Worm (Caenorhabditis elegans) whole organism, L4 larva: ENCODE results near the gene F08D12.15.

Experiments
- F49E8.2 ChIP-seq: sonication (generic microtip); optimal IDR thresholded peaks from 2 replicates; lab custom pipeline; 2016; ENCODE audit warnings: missing compliant biosample characterization, mild to moderate bottlenecking, missing genetic modification characterization, borderline replicate concordance
- Y105C5A.15 ChIP-seq: fragments of 200-800 bp; sonication (Bioruptor generic); IDR thresholded peaks from 2 replicates; pipeline ENCODE4 v1.3.6; 2022; ENCODE audit warnings: missing genetic modification characterization, missing compliant biosample characterization
- ZK337.2 ChIP-seq: fragments of 200-800 bp; sonication (Bioruptor generic); IDR thresholded peaks from 2 replicates; pipeline ENCODE4 v1.3.6; 2022; ENCODE audit warnings: missing genetic modification reagents, missing genetic modification characterization, missing compliant biosample characterization
- ceh-62 ChIP-seq: sonication (generic microtip); optimal IDR thresholded peaks from 2 replicates; lab custom pipeline; 2017; ENCODE audit warnings: missing biosample characterization, missing genetic modification characterization
- lim-7 ChIP-seq: fragments of 200-800 bp; sonication (Bioruptor generic); IDR thresholded peaks from 2 replicates; pipeline ENCODE4 v1.3.6; 2022; ENCODE audit warnings: missing genetic modification characterization, missing compliant biosample characterization
- mdt-29 ChIP-seq: fragments of 200-800 bp; sonication (Bioruptor generic); IDR thresholded peaks from 2 replicates; pipeline ENCODE4 v1.3.6; 2022; ENCODE audit warnings: missing genetic modification reagents, missing genetic modification characterization, missing compliant biosample characterization
- pqm-1 ChIP-seq: sonication (generic microtip); optimal IDR thresholded peaks from 2 replicates; lab custom pipeline; 2017; ENCODE audit warnings: missing biosample characterization, missing genetic modification characterization
- skn-1 ChIP-seq: fragments of 150-350 bp; optimal IDR thresholded peaks from 2 replicates; lab custom pipeline; 2014; ENCODE audit warnings: missing biosample characterization, missing genetic modification characterization

ce11 chrII:2754595-2754994 is 11.8 kb upstream of the F08D12.15 start:
- no peak for TF ChIP-seq pqm-1 (tag; lab: Kevin White, UChicago)
- TF ChIP-seq ceh-62 (tag; lab: Kevin White, UChicago): no peak
- no peak for TF ChIP-seq F49E8.2 (tag; lab: Kevin White, UChicago)
- no peak for TF ChIP-seq Y105C5A.15 (GFP tag; lab: Robert Waterston, UW)
- no peak for TF ChIP-seq lim-7
- no peak for TF ChIP-seq mdt-29 (GFP tag; lab: Robert Waterston, UW)
- no peak for TF ChIP-seq ZK337.2
- no peak for TF ChIP-seq skn-1 (tag; lab: Kevin White, UChicago)
